Worm (Caenorhabditis elegans) whole organism, mixed stage, embryonic: ENCODE data around the gene lsd-1.

Source experiments
- M03D4.4 ChIP-seq: sonication (generic microtip); optimal IDR thresholded peaks from 2 replicates; lab custom pipeline; 2017; ENCODE audit warnings: mild to moderate bottlenecking, missing genetic modification characterization, missing compliant biosample characterization
- bed-3 ChIP-seq: fragments of 200-800 bp; sonication (Bioruptor generic); optimal IDR thresholded peaks from 3 replicates; lab custom pipeline; 2018; ENCODE audit warnings: mild to moderate bottlenecking, missing genetic modification characterization, moderate library complexity, missing compliant biosample characterization
- blmp-1 ChIP-seq: fragments of 150-350 bp; optimal IDR thresholded peaks from 2 replicates; lab custom pipeline; 2014; ENCODE audit warnings: missing biosample characterization, missing genetic modification characterization
- ceh-39 ChIP-seq: fragments of 150-350 bp; optimal IDR thresholded peaks from 2 replicates; lab custom pipeline; 2014; ENCODE audit warnings: missing biosample characterization, missing genetic modification characterization
- ceh-43 ChIP-seq: fragments of 200-800 bp; sonication (Bioruptor generic); optimal IDR thresholded peaks from 2 replicates; lab custom pipeline; 2018; ENCODE audit warnings: mild to moderate bottlenecking, missing genetic modification characterization, moderate library complexity, missing compliant biosample characterization
- cnd-1 ChIP-seq: fragments of 200-800 bp; sonication (Bioruptor generic); optimal IDR thresholded peaks from 2 replicates; lab custom pipeline; 2018; ENCODE audit warnings: mild to moderate bottlenecking, missing genetic modification characterization, missing compliant biosample characterization
- drap-1 ChIP-seq: fragments of 200-800 bp; sonication (Bioruptor generic); optimal IDR thresholded peaks from 3 replicates; lab custom pipeline; 2018; ENCODE audit warnings: mild to moderate bottlenecking, missing genetic modification characterization, missing compliant biosample characterization
- elt-1 ChIP-seq: sonication (generic microtip); optimal IDR thresholded peaks from 2 replicates; lab custom pipeline; 2017; ENCODE audit warnings: missing genetic modification characterization, mild to moderate bottlenecking, missing compliant biosample characterization, antibody characterized with exemption, moderate library complexity, borderline replicate concordance; ENCODE audit not compliant: insufficient read depth
- elt-3 ChIP-seq: fragments of 150-350 bp; optimal IDR thresholded peaks from 2 replicates; lab custom pipeline; 2014; ENCODE audit warnings: missing biosample characterization, missing genetic modification characterization
- flh-1 ChIP-seq: fragments of 200-800 bp; sonication (Bioruptor generic); optimal IDR thresholded peaks from 2 replicates; lab custom pipeline; 2018; ENCODE audit warnings: mild to moderate bottlenecking, missing genetic modification characterization, moderate library complexity, missing compliant biosample characterization
- ham-2 ChIP-seq: fragments of 200-800 bp; sonication (Bioruptor generic); optimal IDR thresholded peaks from 2 replicates; lab custom pipeline; 2018; ENCODE audit warnings: mild to moderate bottlenecking, missing genetic modification characterization, missing compliant biosample characterization
- hlh-1 ChIP-seq: fragments of 150-350 bp; optimal IDR thresholded peaks from 2 replicates; lab custom pipeline; 2014; ENCODE audit warnings: missing biosample characterization, missing genetic modification reagents, missing genetic modification characterization
- lin-13 ChIP-seq: fragments of 150-350 bp; optimal IDR thresholded peaks from 2 replicates; lab custom pipeline; 2014; ENCODE audit warnings: missing biosample characterization, missing genetic modification characterization
- lin-32 ChIP-seq: fragments of 200-800 bp; sonication (Bioruptor generic); optimal IDR thresholded peaks from 2 replicates; lab custom pipeline; 2018; ENCODE audit warnings: mild to moderate bottlenecking, missing genetic modification characterization, missing compliant biosample characterization
- lsy-2 ChIP-seq: fragments of 150-350 bp; optimal IDR thresholded peaks from 2 replicates; lab custom pipeline; 2014; ENCODE audit warnings: missing biosample characterization, missing genetic modification characterization
- mab-5 ChIP-seq: fragments of 150-350 bp; optimal IDR thresholded peaks from 2 replicates; lab custom pipeline; 2014; ENCODE audit warnings: missing biosample characterization, missing genetic modification characterization
- mep-1 ChIP-seq: fragments of 150-350 bp; optimal IDR thresholded peaks from 2 replicates; lab custom pipeline; 2017; ENCODE audit warnings: missing biosample characterization, missing genetic modification reagents, missing genetic modification characterization, inconsistent platforms
- mls-2 ChIP-seq: sonication (generic microtip); optimal IDR thresholded peaks from 2 replicates; lab custom pipeline; 2016; ENCODE audit warnings: mild to moderate bottlenecking, missing genetic modification characterization, moderate library complexity, missing compliant biosample characterization
- nhr-2 ChIP-seq: fragments of 150-350 bp; optimal IDR thresholded peaks from 2 replicates; lab custom pipeline; 2014; ENCODE audit warnings: missing biosample characterization, missing genetic modification characterization
- nhr-237 ChIP-seq: fragments of 150-350 bp; optimal IDR thresholded peaks from 2 replicates; lab custom pipeline; 2014; ENCODE audit warnings: missing biosample characterization, missing genetic modification characterization
- nhr-28 ChIP-seq: fragments of 150-350 bp; optimal IDR thresholded peaks from 2 replicates; lab custom pipeline; 2014; ENCODE audit warnings: missing biosample characterization, missing genetic modification characterization
- nhr-76 ChIP-seq: sonication (generic microtip); optimal IDR thresholded peaks from 2 replicates; lab custom pipeline; 2017; ENCODE audit warnings: missing biosample characterization, missing genetic modification characterization
- pha-4 ChIP-seq: fragments of 150-350 bp; optimal IDR thresholded peaks from 2 replicates; lab custom pipeline; 2018; ENCODE audit warnings: missing biosample characterization, missing genetic modification reagents, missing genetic modification characterization
- sem-2 ChIP-seq: fragments of 200-800 bp; sonication (Bioruptor generic); optimal IDR thresholded peaks from 2 replicates; lab custom pipeline; 2018; ENCODE audit warnings: mild to moderate bottlenecking, missing genetic modification characterization, missing compliant biosample characterization
- sptf-1 ChIP-seq: sonication (generic microtip); optimal IDR thresholded peaks from 2 replicates; lab custom pipeline; 2017; ENCODE audit warnings: mild to moderate bottlenecking, missing genetic modification characterization, moderate library complexity, missing compliant biosample characterization
- tbx-8 ChIP-seq: fragments of 200-800 bp; sonication (Bioruptor generic); optimal IDR thresholded peaks from 2 replicates; lab custom pipeline; 2018; ENCODE audit warnings: mild to moderate bottlenecking, missing genetic modification characterization, moderate library complexity, missing compliant biosample characterization
- unc-120 ChIP-seq: sonication (generic microtip); optimal IDR thresholded peaks from 2 replicates; lab custom pipeline; 2017; ENCODE audit warnings: missing genetic modification characterization, missing compliant biosample characterization; ENCODE audit not compliant: poor library complexity, severe bottlenecking
- unc-39 ChIP-seq: fragments of 150-350 bp; optimal IDR thresholded peaks from 2 replicates; lab custom pipeline; 2014; ENCODE audit warnings: missing biosample characterization, missing genetic modification characterization
- unc-62 ChIP-seq: fragments of 150-350 bp; optimal IDR thresholded peaks from 2 replicates; lab custom pipeline; 2014; ENCODE audit warnings: missing biosample characterization, missing genetic modification reagents, missing genetic modification characterization
- zip-8 ChIP-seq: fragments of 150-350 bp; optimal IDR thresholded peaks from 2 replicates; lab custom pipeline; 2014; ENCODE audit warnings: missing biosample characterization, missing genetic modification characterization
- ztf-11 ChIP-seq: fragments of 150-350 bp; optimal IDR thresholded peaks from 2 replicates; lab custom pipeline; 2014; ENCODE audit warnings: missing biosample characterization, missing genetic modification characterization

lsd-1 gene

DNA sequence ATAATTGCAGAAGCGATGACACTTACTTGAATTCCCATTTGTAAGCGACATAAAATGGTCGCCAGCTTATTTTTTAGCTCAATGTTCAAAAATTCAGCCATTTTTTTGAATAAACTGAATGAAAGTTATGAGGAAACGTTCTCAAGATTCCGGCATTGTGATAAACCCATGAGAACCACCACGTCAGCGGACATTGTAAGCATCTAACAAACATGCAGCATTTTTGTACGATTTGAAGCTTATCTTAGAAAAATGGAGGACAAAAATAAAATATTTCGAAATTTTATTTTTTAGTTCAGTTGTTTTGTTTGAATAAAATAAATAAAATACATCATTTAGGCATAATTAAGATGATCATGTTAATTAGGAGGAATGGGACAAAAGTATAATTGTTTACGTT is 4.6 kb downstream of the lsd-1 start, which contains the start of gene T08D10.4:
TSS of gene T08D10.4 (minus strand) at position 101 of the 400 bp plus-strand sequence.
- TF ChIP-seq ham-2 = no peak
- TF ChIP-seq sem-2 (GFP tag; lab: Kevin White, UChicago) = no peak
- TF ChIP-seq tbx-8 = no peak
- no peak for TF ChIP-seq mep-1 (tag; lab: Kevin White, UChicago)
- no peak for TF ChIP-seq flh-1 (GFP tag; lab: Kevin White, UChicago)
- no peak for TF ChIP-seq ztf-11 (tag; lab: Kevin White, UChicago)
- TF ChIP-seq elt-3 (tag; lab: Kevin White, UChicago) = no peak
- TF ChIP-seq nhr-237 (tag; lab: Kevin White, UChicago) = no peak
- no peak for TF ChIP-seq pha-4 (tag; lab: Kevin White, UChicago)
- TF ChIP-seq hlh-1 (tag; lab: Kevin White, UChicago) = no peak

DNA sequence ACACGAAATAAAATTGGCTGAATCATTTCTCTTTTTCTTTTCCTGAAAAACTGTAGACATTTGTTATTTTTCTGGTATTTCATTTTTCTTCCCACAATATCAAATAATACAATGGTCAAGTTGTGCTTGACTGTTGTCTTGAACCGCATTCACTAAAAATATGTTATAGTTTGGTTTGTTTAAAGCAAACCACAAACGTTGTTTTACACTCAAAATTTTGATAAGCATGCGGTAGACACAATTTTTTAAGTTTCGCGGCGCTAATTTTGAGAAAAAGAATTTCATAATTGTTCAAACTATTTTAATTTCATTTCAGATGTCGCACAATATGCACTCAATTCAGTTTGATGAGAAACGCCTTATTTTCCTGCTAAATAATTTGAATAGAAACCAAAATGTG is 6.5 kb downstream of the lsd-1 start, which contains the start of gene T08D10.3:
TSS of gene T08D10.3 (plus strand) at position 301 of the 400 bp plus-strand sequence.
- TF ChIP-seq ceh-43 (GFP tag; lab: Kevin White, UChicago) (no peak), M03D4.4 (no peak), nhr-2 (no peak), sem-2 (GFP tag; lab: Kevin White, UChicago) (no peak), pha-4 (tag; lab: Kevin White, UChicago) (no peak), mls-2 (tag; lab: Kevin White, UChicago) (no peak), nhr-76 (tag; lab: Kevin White, UChicago) (no peak), drap-1 (GFP tag; lab: Kevin White, UChicago) (no peak), nhr-237 (tag; lab: Kevin White, UChicago) (no peak), elt-1 (tag; lab: Kevin White, UChicago) (no peak), lin-13 (tag; lab: Kevin White, UChicago) (no peak), bed-3 (no peak), blmp-1 (no peak), zip-8 (tag; lab: Kevin White, UChicago) (no peak), cnd-1 (tag; lab: Kevin White, UChicago) (no peak), ceh-39 (tag; lab: Kevin White, UChicago) (no peak), hlh-1 (tag; lab: Kevin White, UChicago) (no peak), ztf-11 (tag; lab: Kevin White, UChicago) (no peak)

DNA sequence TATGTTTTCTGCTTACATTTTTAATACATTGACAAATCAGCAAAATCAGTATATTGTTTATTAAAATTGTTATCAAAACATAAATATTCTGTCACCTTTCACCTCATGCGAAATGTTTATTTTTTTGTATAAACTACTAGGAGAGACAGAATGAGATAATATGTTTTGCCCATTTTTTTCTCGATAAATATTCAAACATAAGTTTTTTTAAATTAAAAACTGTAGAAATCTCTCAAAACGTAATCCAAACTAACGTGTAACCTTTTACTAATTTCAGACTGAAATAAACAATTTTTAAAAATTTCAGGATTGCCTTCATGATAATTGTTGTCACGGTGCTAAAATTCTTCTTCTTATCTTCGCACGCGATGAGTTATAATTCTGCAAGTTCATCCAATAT is 8.6 kb downstream of the lsd-1 start, which contains the start of gene T08D10.5:
TSS of gene T08D10.5 (plus strand) at position 301 of the 400 bp plus-strand sequence.
- TF ChIP-seq nhr-28 (no peak), unc-120 (tag; lab: Kevin White, UChicago) (no peak), zip-8 (tag; lab: Kevin White, UChicago) (no peak), mls-2 (tag; lab: Kevin White, UChicago) (no peak), cnd-1 (tag; lab: Kevin White, UChicago) (no peak), ham-2 (no peak), lsy-2 (tag; lab: Kevin White, UChicago) (no peak), elt-3 (tag; lab: Kevin White, UChicago) (no peak), unc-62 (no peak), sptf-1 (tag; lab: Kevin White, UChicago) (no peak)

DNA sequence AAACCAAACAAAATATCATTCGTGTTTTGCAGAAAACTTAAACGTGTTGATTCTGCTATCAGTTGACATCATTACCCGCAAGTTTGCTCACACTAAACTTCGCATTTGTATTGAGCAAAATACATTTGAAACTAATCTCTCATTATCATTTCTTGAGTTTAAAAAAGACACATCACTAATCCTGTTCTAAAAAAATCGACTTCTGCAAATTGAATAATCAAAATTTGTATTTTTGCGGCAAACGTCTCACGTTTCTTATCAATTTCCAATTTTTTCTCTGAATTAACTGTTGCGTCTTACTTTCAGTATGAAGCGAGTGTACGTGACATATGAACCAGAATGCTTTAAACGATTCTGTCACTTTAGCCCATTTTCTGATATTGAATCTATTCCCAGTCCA is 11.2 kb downstream of the lsd-1 start, which contains the start of gene C49F5.8:
TSS of gene C49F5.8 (plus strand) at position 301 of the 400 bp plus-strand sequence.
- TF ChIP-seq unc-120 (tag; lab: Kevin White, UChicago) (no peak), nhr-28 (no peak), elt-1 (tag; lab: Kevin White, UChicago) (no peak), elt-3 (tag; lab: Kevin White, UChicago) (no peak), ceh-39 (tag; lab: Kevin White, UChicago) (no peak), mab-5 (tag; lab: Kevin White, UChicago) (no peak), drap-1 (GFP tag; lab: Kevin White, UChicago) (no peak), lin-32 (GFP tag; lab: Kevin White, UChicago) (no peak), lsy-2 (tag; lab: Kevin White, UChicago) (no peak), mep-1 (tag; lab: Kevin White, UChicago) (no peak), unc-39 (tag; lab: Kevin White, UChicago) (no peak), blmp-1 (no peak), ztf-11 (tag; lab: Kevin White, UChicago) (no peak), nhr-2 (no peak)
